Fruit fly (Drosophila melanogaster) whole organism, pupa: Measurements from ENCODE around the gene CG2652.

Experiments
- CG12605 ChIP-seq: fragments of 200-800 bp; sonication (Bioruptor generic); IDR thresholded peaks from 2 replicates; pipeline ENCODE4 v1.3.6; 2022; ENCODE audit warnings: missing biosample characterization, missing genetic modification characterization
- CG13204 ChIP-seq: fragments of 200-800 bp; sonication (Bioruptor generic); optimal IDR thresholded peaks from 2 replicates; lab custom pipeline; 2018; ENCODE audit warnings: missing biosample characterization, mild to moderate bottlenecking, missing genetic modification characterization, moderate library complexity
- CG15710 ChIP-seq: fragments of 200-800 bp; sonication (Bioruptor generic); optimal IDR thresholded peaks from 2 replicates; lab custom pipeline; 2018; ENCODE audit warnings: missing biosample characterization, mild to moderate bottlenecking, missing genetic modification characterization, moderate library complexity
- CG34367 ChIP-seq: fragments of 200-800 bp; sonication (Bioruptor generic); optimal IDR thresholded peaks from 2 replicates; lab custom pipeline; 2018; ENCODE audit warnings: missing biosample characterization, mild to moderate bottlenecking, missing genetic modification characterization
- CG4496 ChIP-seq: fragments of 200-800 bp; sonication (Bioruptor generic); IDR thresholded peaks from 3 replicates; pipeline ENCODE4 v1.3.6; 2022; ENCODE audit warnings: missing biosample characterization, missing genetic modification characterization
- CG8159 ChIP-seq: fragments of 200-800 bp; sonication (Bioruptor generic); optimal IDR thresholded peaks from 3 replicates; lab custom pipeline; 2018; ENCODE audit warnings: missing biosample characterization, mild to moderate bottlenecking, missing genetic modification characterization, moderate library complexity
- CG8301 ChIP-seq: fragments of 200-800 bp; sonication (Bioruptor generic); optimal IDR thresholded peaks from 2 replicates; lab custom pipeline; 2018; ENCODE audit warnings: missing biosample characterization, mild to moderate bottlenecking, missing genetic modification characterization
- D1 ChIP-seq: fragments of 200-800 bp; sonication (Bioruptor generic); optimal IDR thresholded peaks from 2 replicates; lab custom pipeline; 2018; ENCODE audit warnings: missing biosample characterization, mild to moderate bottlenecking, missing genetic modification characterization, moderate library complexity
- EcR ChIP-seq: fragments of 200-800 bp; sonication (Bioruptor generic); optimal IDR thresholded peaks from 3 replicates; lab custom pipeline; 2019; ENCODE audit warnings: missing biosample characterization, missing genetic modification characterization, mild to moderate bottlenecking, moderate library complexity, missing genetic modification reagents
- Ets98B ChIP-seq: fragments of 200-800 bp; sonication (Bioruptor generic); IDR thresholded peaks from 2 replicates; pipeline ENCODE4 v1.3.6; 2022; ENCODE audit warnings: missing biosample characterization, missing genetic modification characterization
- Pif1A ChIP-seq: fragments of 200-800 bp; sonication (Bioruptor generic); optimal IDR thresholded peaks from 3 replicates; lab custom pipeline; 2016; ENCODE audit warnings: missing biosample characterization, missing genetic modification characterization
- gl ChIP-seq: fragments of 200-800 bp; sonication (Bioruptor generic); optimal IDR thresholded peaks from 2 replicates; lab custom pipeline; 2018; ENCODE audit warnings: missing biosample characterization, mild to moderate bottlenecking, missing genetic modification characterization

dm6 chrX:2704134-2704773 is 21.5 kb upstream of the CG2652 start, which contains the start of gene eIF2Bbeta:
- TF ChIP-seq D1 (no peak), CG8159 (no peak), EcR (GFP tag; lab: Kevin White, UChicago) (no peak), CG13204 (GFP tag; lab: Kevin White, UChicago) (no peak), CG34367 (tag; lab: Kevin White, UChicago) (no peak), gl (no peak), CG15710 (tag; lab: Kevin White, UChicago) (no peak), CG4496 (GFP tag; lab: Robert Waterston, UW) (no peak; the same call in 2 of the 3 replicates), CG8301 (tag; lab: Kevin White, UChicago) (no peak), CG12605 (GFP tag; lab: Robert Waterston, UW) (no peak), Ets98B (GFP tag; lab: Robert Waterston, UW) (no peak), Pif1A (GFP tag; lab: Kevin White, UChicago) (no peak)
